Fruit fly (Drosophila melanogaster) whole organism, prepupa: ENCODE results near the gene defl.

ENCODE experiments used
- CG10669 ChIP-seq: fragments of 200-800 bp; sonication (Bioruptor generic); optimal IDR thresholded peaks from 3 replicates; lab custom pipeline; 2018; ENCODE audit warnings: missing biosample characterization, mild to moderate bottlenecking, missing genetic modification characterization, moderate library complexity
- CG11294 ChIP-seq: fragments of 200-800 bp; sonication (Bioruptor generic); IDR thresholded peaks from 2 replicates; pipeline ENCODE4 v1.3.6; 2022; ENCODE audit warnings: missing biosample characterization, missing genetic modification characterization
- CG11762 ChIP-seq: fragments of 200-800 bp; sonication (Bioruptor generic); optimal IDR thresholded peaks from 3 replicates; lab custom pipeline; 2016; ENCODE audit warnings: missing biosample characterization, missing genetic modification characterization; ENCODE audit not compliant: insufficient read depth
- CG1621 ChIP-seq: fragments of 200-800 bp; sonication (Bioruptor generic); optimal IDR thresholded peaks from 3 replicates; lab custom pipeline; 2018; ENCODE audit warnings: missing biosample characterization, mild to moderate bottlenecking, missing genetic modification characterization
- CG16779 ChIP-seq: fragments of 200-800 bp; sonication (Bioruptor generic); optimal IDR thresholded peaks from 3 replicates; lab custom pipeline; 2017; ENCODE audit warnings: missing biosample characterization, mild to moderate bottlenecking, missing genetic modification characterization
- CG3032 ChIP-seq: fragments of 200-800 bp; optimal IDR thresholded peaks from 2 replicates; lab custom pipeline; 2019; ENCODE audit warnings: missing biosample characterization, mild to moderate bottlenecking, missing genetic modification characterization, moderate library complexity
- CG34406 ChIP-seq: fragments of 200-800 bp; sonication (Bioruptor generic); optimal IDR thresholded peaks from 3 replicates; lab custom pipeline; 2016; ENCODE audit warnings: missing biosample characterization, missing genetic modification characterization
- CG3919 ChIP-seq: fragments of 200-800 bp; sonication (Bioruptor generic); optimal IDR thresholded peaks from 3 replicates; lab custom pipeline; 2016; ENCODE audit warnings: missing biosample characterization, missing genetic modification characterization
- CG4318 ChIP-seq: fragments of 200-800 bp; sonication (Bioruptor generic); optimal IDR thresholded peaks from 3 replicates; lab custom pipeline; 2017; ENCODE audit warnings: missing biosample characterization, mild to moderate bottlenecking, missing genetic modification characterization
- CG6163 ChIP-seq: fragments of 200-800 bp; sonication (Bioruptor generic); IDR thresholded peaks from 3 replicates; pipeline ENCODE4 v1.3.6; 2022; ENCODE audit warnings: missing biosample characterization, missing genetic modification characterization
- CG6276 ChIP-seq: fragments of 200-800 bp; sonication (Bioruptor generic); optimal IDR thresholded peaks from 2 replicates; lab custom pipeline; 2017; ENCODE audit warnings: missing biosample characterization, mild to moderate bottlenecking, missing genetic modification characterization
- CG6854 ChIP-seq: fragments of 200-800 bp; sonication (Bioruptor generic); optimal IDR thresholded peaks from 2 replicates; lab custom pipeline; 2017; ENCODE audit warnings: missing biosample characterization, mild to moderate bottlenecking, missing genetic modification characterization
- CG7368 ChIP-seq: fragments of 200-800 bp; sonication (Bioruptor generic); optimal IDR thresholded peaks from 3 replicates; lab custom pipeline; 2016; ENCODE audit warnings: missing biosample characterization, missing genetic modification characterization
- CG8119 ChIP-seq: fragments of 200-800 bp; sonication (Bioruptor generic); IDR thresholded peaks from 3 replicates; pipeline ENCODE4 v1.3.6; 2022; ENCODE audit warnings: missing biosample characterization, missing genetic modification characterization
- CG8319 ChIP-seq: fragments of 200-800 bp; sonication (Bioruptor generic); optimal IDR thresholded peaks from 3 replicates; lab custom pipeline; 2016; ENCODE audit warnings: missing biosample characterization, missing genetic modification characterization
- CG8632 ChIP-seq: fragments of 200-800 bp; sonication (Bioruptor generic); optimal IDR thresholded peaks from 3 replicates; lab custom pipeline; 2016; ENCODE audit warnings: missing biosample characterization, missing genetic modification characterization
- CG9139 ChIP-seq: fragments of 200-800 bp; sonication (Bioruptor generic); optimal IDR thresholded peaks from 3 replicates; lab custom pipeline; 2017; ENCODE audit warnings: missing biosample characterization, mild to moderate bottlenecking, missing genetic modification characterization
- Eip75B ChIP-seq: fragments of 200-800 bp; sonication (Bioruptor generic); optimal IDR thresholded peaks from 3 replicates; lab custom pipeline; 2016; ENCODE audit warnings: missing biosample characterization, missing genetic modification characterization
- Eip93F ChIP-seq: fragments of 200-800 bp; sonication (Bioruptor generic); optimal IDR thresholded peaks from 2 replicates; lab custom pipeline; 2016; ENCODE audit warnings: missing biosample characterization, mild to moderate bottlenecking, missing genetic modification characterization
- Ets96B ChIP-seq: fragments of 200-800 bp; optimal IDR thresholded peaks from 2 replicates; lab custom pipeline; 2019; ENCODE audit warnings: missing biosample characterization, mild to moderate bottlenecking, missing genetic modification characterization, moderate library complexity
- Gug ChIP-seq: fragments of 200-800 bp; sonication (Bioruptor generic); IDR thresholded peaks from 2 replicates; pipeline ENCODE4 v1.3.6; 2022; ENCODE audit warnings: missing biosample characterization, missing genetic modification characterization
- Met ChIP-seq: fragments of 200-800 bp; sonication (Bioruptor generic); optimal IDR thresholded peaks from 3 replicates; lab custom pipeline; 2016; ENCODE audit warnings: missing biosample characterization, missing genetic modification characterization
- OdsH ChIP-seq: fragments of 200-800 bp; sonication (Bioruptor generic); optimal IDR thresholded peaks from 3 replicates; lab custom pipeline; 2016; ENCODE audit warnings: missing biosample characterization, missing genetic modification characterization
- Smox ChIP-seq: fragments of 200-800 bp; sonication (Bioruptor generic); optimal IDR thresholded peaks from 3 replicates; lab custom pipeline; 2016; ENCODE audit warnings: missing biosample characterization, missing genetic modification characterization
- Sox102F ChIP-seq: fragments of 200-800 bp; sonication (Bioruptor generic); optimal IDR thresholded peaks from 2 replicates; lab custom pipeline; 2016; ENCODE audit warnings: missing biosample characterization, mild to moderate bottlenecking, missing genetic modification characterization
- achi ChIP-seq: fragments of 200-800 bp; sonication (Bioruptor generic); optimal IDR thresholded peaks from 3 replicates; lab custom pipeline; 2016; ENCODE audit warnings: missing biosample characterization, missing genetic modification characterization
- acj6 ChIP-seq: fragments of 200-800 bp; sonication (Bioruptor generic); optimal IDR thresholded peaks from 3 replicates; lab custom pipeline; 2016; ENCODE audit warnings: missing biosample characterization, missing genetic modification characterization
- cyc ChIP-seq: fragments of 200-800 bp; sonication (Bioruptor generic); optimal IDR thresholded peaks from 3 replicates; lab custom pipeline; 2016; ENCODE audit warnings: missing biosample characterization, missing genetic modification characterization
- dac ChIP-seq: fragments of 200-800 bp; sonication (Bioruptor generic); optimal IDR thresholded peaks from 2 replicates; lab custom pipeline; 2017; ENCODE audit warnings: missing biosample characterization, mild to moderate bottlenecking, missing genetic modification characterization
- dsx ChIP-seq: fragments of 200-800 bp; optimal IDR thresholded peaks from 3 replicates; lab custom pipeline; 2019; ENCODE audit warnings: missing biosample characterization, mild to moderate bottlenecking, missing genetic modification characterization, moderate library complexity; ENCODE audit not compliant: poor library complexity, severe bottlenecking
- esn ChIP-seq: fragments of 200-800 bp; sonication (Bioruptor generic); optimal IDR thresholded peaks from 2 replicates; lab custom pipeline; 2016; ENCODE audit warnings: missing biosample characterization, mild to moderate bottlenecking, missing genetic modification characterization, moderate library complexity
- fd59A ChIP-seq: fragments of 200-800 bp; sonication (Bioruptor generic); optimal IDR thresholded peaks from 2 replicates; lab custom pipeline; 2017; ENCODE audit warnings: missing biosample characterization, mild to moderate bottlenecking, missing genetic modification characterization, missing genetic modification reagents
- fd85E ChIP-seq: fragments of 200-800 bp; sonication (Bioruptor generic); optimal IDR thresholded peaks from 3 replicates; lab custom pipeline; 2016; ENCODE audit warnings: missing biosample characterization, missing genetic modification characterization
- fkh ChIP-seq: fragments of 200-800 bp; sonication (Bioruptor generic); optimal IDR thresholded peaks from 3 replicates; lab custom pipeline; 2017; ENCODE audit warnings: missing biosample characterization, mild to moderate bottlenecking, missing genetic modification characterization, moderate library complexity
- lz ChIP-seq: fragments of 200-800 bp; sonication (Bioruptor generic); optimal IDR thresholded peaks from 3 replicates; lab custom pipeline; 2016; ENCODE audit warnings: missing biosample characterization, missing genetic modification characterization
- net ChIP-seq: fragments of 200-800 bp; sonication (Bioruptor generic); optimal IDR thresholded peaks from 3 replicates; lab custom pipeline; 2016; ENCODE audit warnings: missing biosample characterization, missing genetic modification characterization
- pdm3 ChIP-seq: fragments of 200-800 bp; sonication (Bioruptor generic); optimal IDR thresholded peaks from 3 replicates; lab custom pipeline; 2016; ENCODE audit warnings: missing biosample characterization, missing genetic modification characterization
- spab ChIP-seq: fragments of 200-800 bp; sonication (Bioruptor generic); optimal IDR thresholded peaks from 2 replicates; lab custom pipeline; 2017; ENCODE audit warnings: missing biosample characterization, mild to moderate bottlenecking, missing genetic modification characterization, missing genetic modification reagents
- svp ChIP-seq: fragments of 200-800 bp; sonication (Bioruptor generic); peaks from one replicate; lab custom pipeline; 2016; ENCODE audit warnings: missing biosample characterization, missing genetic modification characterization

Gene defl

dm6 chr3L:9718929-9719328 lies 4.3 kb upstream of the defl start, which contains the start of the genes CG18178 and CG14174 (continued):
- TF ChIP-seq pdm3 (GFP tag; lab: Kevin White, UChicago) (no peak), CG8319 (GFP tag; lab: Kevin White, UChicago) (no peak), CG6163 (0 out of 3 replicates have a peak, but pooled peaks have one; percentile 29), Met (no peak), cyc (GFP tag; lab: Kevin White, UChicago) (peak; percentile 54), spab (GFP tag; lab: Kevin White, UChicago) (no peak), Ets96B (tag; lab: Kevin White, UChicago) (peak; percentile 69), fd59A (GFP tag; lab: Kevin White, UChicago) (no peak), CG10669 (no peak), CG4318 (GFP tag; lab: Kevin White, UChicago) (no peak), CG11294 (GFP tag; lab: Robert Waterston, UW) (peak; percentile 36; the same call in 1 of the 2 replicates), CG11762 (GFP tag; lab: Kevin White, UChicago) (peak; percentile 37), CG3919 (GFP tag; lab: Kevin White, UChicago) (no peak), CG8632 (GFP tag; lab: Kevin White, UChicago) (no peak), esn (GFP tag; lab: Kevin White, UChicago) (peak; percentile 60), CG3032 (tag; lab: Kevin White, UChicago) (peak; percentile 78), fd85E (GFP tag; lab: Kevin White, UChicago) (no peak), Smox (GFP tag; lab: Kevin White, UChicago) (no peak), CG34406 (GFP tag; lab: Kevin White, UChicago) (peak; percentile 50), CG6854 (peak; percentile 5), svp (no peak), net (GFP tag; lab: Kevin White, UChicago) (no peak), CG6276 (GFP tag; lab: Kevin White, UChicago) (no peak), lz (peak; percentile 38), CG8119 (GFP tag; lab: Robert Waterston, UW) (no peak; the same call in 2 of the 3 replicates), dsx (peak; percentile 61), CG7368 (no peak), Eip93F (no peak), Eip75B (GFP tag; lab: Kevin White, UChicago) (no peak), CG9139 (GFP tag; lab: Kevin White, UChicago) (no peak), CG16779 (tag; lab: Kevin White, UChicago) (no peak), OdsH (GFP tag; lab: Kevin White, UChicago) (no peak), CG1621 (tag; lab: Kevin White, UChicago) (no peak)

- TF ChIP-seq Eip75B (GFP tag; lab: Kevin White, UChicago) (no peak), Met (no peak), CG11294 (GFP tag; lab: Robert Waterston, UW) (no peak), achi (GFP tag; lab: Kevin White, UChicago) (no peak), CG6276 (GFP tag; lab: Kevin White, UChicago) (no peak), Smox (GFP tag; lab: Kevin White, UChicago) (no peak), cyc (GFP tag; lab: Kevin White, UChicago) (no peak), lz (no peak), OdsH (GFP tag; lab: Kevin White, UChicago) (no peak)
- TF ChIP-seq, all 60 proteins: peak for 0
These were observed 3.1 kb upstream of the defl start for dm6 chr3L:9720102-9720501.

dm6 chr3L:9726707-9727106 lies 3.5 kb downstream of the defl start, which contains the start of gene Naa60:
TSS of gene Naa60 (plus strand) at chr3L:9726895.
- TF ChIP-seq fkh (GFP tag; lab: Kevin White, UChicago): no peak
- TF ChIP-seq acj6 (GFP tag; lab: Kevin White, UChicago): no peak
- no peak for TF ChIP-seq Sox102F (GFP tag; lab: Kevin White, UChicago)
- TF ChIP-seq Gug (GFP tag; lab: Robert Waterston, UW): no peak
- no peak for TF ChIP-seq lz
- TF ChIP-seq CG11762 (GFP tag; lab: Kevin White, UChicago): no peak
- TF ChIP-seq OdsH (GFP tag; lab: Kevin White, UChicago): no peak
- TF ChIP-seq dac (GFP tag; lab: Kevin White, UChicago): no peak
- TF ChIP-seq CG6854: no peak
- TF ChIP-seq Eip75B (GFP tag; lab: Kevin White, UChicago): no peak
- TF ChIP-seq spab (GFP tag; lab: Kevin White, UChicago): no peak
- no peak for TF ChIP-seq CG8632 (GFP tag; lab: Kevin White, UChicago)
